Fruit fly (Drosophila melanogaster): ENCODE measurements around the gene CG32280.

DNA sequence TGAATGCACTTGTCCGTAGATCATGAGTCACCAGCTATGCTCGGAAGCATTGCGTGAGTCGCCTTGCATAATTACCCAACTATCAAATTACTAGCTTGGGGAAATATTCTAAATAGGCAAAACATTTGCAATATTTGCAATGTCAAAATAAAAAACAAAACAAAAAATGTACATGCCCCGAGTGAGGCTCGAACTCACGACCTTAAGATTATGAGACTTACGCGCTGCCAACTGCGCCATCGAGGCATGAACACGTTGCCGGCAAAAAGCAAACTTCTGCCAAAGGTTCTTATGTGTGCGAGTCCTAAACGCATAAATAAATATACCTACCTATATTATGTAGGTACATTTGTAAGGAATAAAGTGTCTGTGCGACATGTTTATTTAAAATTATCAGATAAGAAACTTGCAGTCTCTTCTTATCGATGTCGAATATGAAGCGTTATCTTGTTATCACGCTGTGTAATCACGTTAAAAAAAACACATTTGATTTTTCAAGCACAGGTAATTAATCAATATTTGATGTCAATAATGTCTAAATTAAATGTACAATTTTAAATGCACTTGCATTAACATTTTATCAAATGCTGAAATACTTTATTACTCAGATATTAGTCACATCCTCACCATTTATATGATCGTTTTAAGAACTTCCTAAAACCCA is 43.1 kb upstream of the CG32280 start:
- TF ChIP-seq ovo (GFP tag; optimal IDR thresholded peaks at IDR 0.05), result no peak
- no peak for TF ChIP-seq CG11617 (GFP tag; optimal IDR thresholded peaks at IDR 0.05)
- TF ChIP-seq kay (GFP tag; ENCODE audit: borderline replicate concordance), result peak; percentile 91
- no peak for TF ChIP-seq Hr96 (GFP tag; optimal IDR thresholded peaks at IDR 0.05)
- no peak for TF ChIP-seq pad (GFP tag; optimal IDR thresholded peaks at IDR 0.05)
- TF ChIP-seq toe (GFP tag; optimal IDR thresholded peaks at IDR 0.05), result no peak
- no peak for TF ChIP-seq CG7045 (GFP tag; optimal IDR thresholded peaks at IDR 0.05)
- no peak for TF ChIP-seq tj (GFP tag; optimal IDR thresholded peaks at IDR 0.05)
- TF ChIP-seq CG12768 (GFP tag; optimal IDR thresholded peaks at IDR 0.05), result no peak

Measured in whole organism, adult.